Fruit fly (Drosophila melanogaster) whole organism, wandering third instar larva: ENCODE results near the gene Wdr59.

Experiments used
- Abd-B ChIP-seq: fragments of >200 bp; optimal IDR thresholded peaks from 2 replicates; lab custom pipeline; 2017; ENCODE audit warnings: missing biosample characterization, missing genetic modification characterization
- CG32264 ChIP-seq: fragments of 200-800 bp; sonication (Bioruptor generic); optimal IDR thresholded peaks from 2 replicates; lab custom pipeline; 2016; ENCODE audit warnings: missing biosample characterization, missing genetic modification characterization
- CG9705 ChIP-seq: fragments of 200-800 bp; sonication (Bioruptor generic); optimal IDR thresholded peaks from 2 replicates; lab custom pipeline; 2018; ENCODE audit warnings: missing biosample characterization, mild to moderate bottlenecking, missing genetic modification characterization
- CrebA ChIP-seq: fragments of 200-800 bp; sonication (Bioruptor generic); optimal IDR thresholded peaks from 2 replicates; lab custom pipeline; 2016; ENCODE audit warnings: missing biosample characterization, mild to moderate bottlenecking, missing genetic modification characterization, borderline replicate concordance
- Dfd ChIP-seq: fragments of >200 bp; optimal IDR thresholded peaks from 2 replicates; lab custom pipeline; 2017; ENCODE audit warnings: missing biosample characterization, missing genetic modification characterization
- Dif ChIP-seq: fragments of 200-275, 200-300 bp; sonication (Bioruptor generic); optimal IDR thresholded peaks from 2 replicates; lab custom pipeline; 2018; ENCODE audit warnings: missing biosample characterization, missing genetic modification characterization; ENCODE audit not compliant: partially characterized antibody
- HLH106 ChIP-seq: fragments of 200-800 bp; optimal IDR thresholded peaks from 3 replicates; lab custom pipeline; 2019; ENCODE audit warnings: missing biosample characterization, mild to moderate bottlenecking, missing genetic modification characterization, moderate library complexity
- Hnf4 ChIP-seq: fragments of 200-800 bp; sonication (Bioruptor generic); optimal IDR thresholded peaks from 2 replicates; lab custom pipeline; 2016; ENCODE audit warnings: missing biosample characterization, mild to moderate bottlenecking, missing genetic modification characterization
- Hr78 ChIP-seq: fragments of >200 bp; optimal IDR thresholded peaks from 2 replicates; lab custom pipeline; 2017; ENCODE audit warnings: missing biosample characterization, missing genetic modification characterization
- Hr83 ChIP-seq: fragments of 200-300 bp; sonication (Bioruptor generic); optimal IDR thresholded peaks from 2 replicates; lab custom pipeline; 2016; ENCODE audit warnings: missing biosample characterization, mild to moderate bottlenecking, missing genetic modification characterization, moderate library complexity; ENCODE audit not compliant: poor library complexity, severe bottlenecking
- Jra ChIP-seq: sonication (Bioruptor generic); optimal IDR thresholded peaks from 2 replicates; lab custom pipeline; 2016; ENCODE audit warnings: missing biosample characterization, missing genetic modification characterization
- Mio ChIP-seq: sonication (Bioruptor generic); optimal IDR thresholded peaks from 2 replicates; lab custom pipeline; 2016; ENCODE audit warnings: missing biosample characterization, missing genetic modification characterization
- Myc ChIP-seq: fragments of >200 bp; optimal IDR thresholded peaks from 2 replicates; lab custom pipeline; 2017
- N ChIP-seq: fragments of >200 bp; optimal IDR thresholded peaks from 2 replicates; lab custom pipeline; 2018; ENCODE audit warnings: missing biosample characterization, missing external identifiers, missing genetic modification characterization
- OdsH ChIP-seq: fragments of 200-800 bp; sonication (Bioruptor generic); optimal IDR thresholded peaks from 2 replicates; lab custom pipeline; 2016; ENCODE audit warnings: missing biosample characterization, mild to moderate bottlenecking, missing genetic modification characterization
- Rel ChIP-seq, 2 experiments: fragments of 200-800 bp; sonication (Bioruptor generic) in 1 of 2; optimal IDR thresholded peaks; 2 replicates in 1 of 2; 3 replicates in 1 of 2; lab custom pipeline; 2016 to 2019; ENCODE audit warnings: mild to moderate bottlenecking in 2 of 2, missing biosample characterization in 2 of 2, missing genetic modification characterization in 2 of 2, moderate library complexity in 1 of 2
- Sp1 ChIP-seq: fragments of 200-800 bp; sonication (Bioruptor generic); optimal IDR thresholded peaks from 3 replicates; lab custom pipeline; 2019; ENCODE audit warnings: missing biosample characterization, mild to moderate bottlenecking, missing genetic modification characterization, moderate library complexity
- Vsx2 ChIP-seq: fragments of 200-300, 225-300 bp; sonication (Bioruptor generic); optimal IDR thresholded peaks from 2 replicates; lab custom pipeline; 2018; ENCODE audit warnings: missing biosample characterization, missing genetic modification characterization; ENCODE audit not compliant: partially characterized antibody
- br ChIP-seq: fragments of 200-800 bp; sonication (Bioruptor generic); optimal IDR thresholded peaks from 2 replicates; lab custom pipeline; 2016; ENCODE audit warnings: missing biosample characterization, missing genetic modification characterization
- brk ChIP-seq: fragments of 200-800 bp; sonication (Bioruptor generic); optimal IDR thresholded peaks from 2 replicates; lab custom pipeline; 2016; ENCODE audit warnings: missing biosample characterization, mild to moderate bottlenecking, missing genetic modification characterization
- dl ChIP-seq, 2 experiments: fragments of 175-275, 200-275 bp in 1 of 2; fragments of 200-275 bp in 1 of 2; sonication (Bioruptor generic); optimal IDR thresholded peaks; lab custom pipeline; 2018; ENCODE audit warnings: mild to moderate bottlenecking in 2 of 2, missing biosample characterization in 2 of 2, missing genetic modification characterization in 2 of 2, moderate library complexity in 2 of 2; ENCODE audit not compliant: partially characterized antibody in 2 of 2, insufficient read depth in 1 of 2
- dmrt93B ChIP-seq: fragments of 200-800 bp; sonication (Bioruptor generic); optimal IDR thresholded peaks from 2 replicates; lab custom pipeline; 2018; ENCODE audit warnings: missing biosample characterization, mild to moderate bottlenecking, missing genetic modification characterization
- ey ChIP-seq: fragments of 200-800 bp; sonication (Bioruptor generic); optimal IDR thresholded peaks from 2 replicates; lab custom pipeline; 2016; ENCODE audit warnings: missing biosample characterization, missing genetic modification characterization
- h ChIP-seq: fragments of 200-800 bp; sonication (Bioruptor generic); optimal IDR thresholded peaks from 3 replicates; lab custom pipeline; 2016; ENCODE audit warnings: missing biosample characterization, mild to moderate bottlenecking, missing genetic modification characterization
- lola ChIP-seq: fragments of >200 bp; optimal IDR thresholded peaks from 2 replicates; lab custom pipeline; 2017; ENCODE audit warnings: missing biosample characterization, missing genetic modification characterization
- pan ChIP-seq: fragments of >200 bp; optimal IDR thresholded peaks from 2 replicates; lab custom pipeline; 2017
- psq ChIP-seq: fragments of 200-800 bp; sonication (Bioruptor generic); optimal IDR thresholded peaks from 3 replicates; lab custom pipeline; 2017; ENCODE audit warnings: missing biosample characterization, mild to moderate bottlenecking, missing genetic modification characterization, moderate library complexity
- rgr ChIP-seq: fragments of 200-800 bp; sonication (Bioruptor generic); optimal IDR thresholded peaks from 3 replicates; lab custom pipeline; 2016; ENCODE audit warnings: missing biosample characterization, mild to moderate bottlenecking, missing genetic modification characterization
- sage ChIP-seq: fragments of 200-800 bp; sonication (Bioruptor generic); optimal IDR thresholded peaks from 2 replicates; lab custom pipeline; 2016; ENCODE audit warnings: missing biosample characterization, mild to moderate bottlenecking, missing genetic modification characterization
- sv ChIP-seq: fragments of 200-800 bp; sonication (Bioruptor generic); optimal IDR thresholded peaks from 3 replicates; lab custom pipeline; 2016; ENCODE audit warnings: missing biosample characterization, missing genetic modification characterization
- tai ChIP-seq: sonication (Bioruptor generic); optimal IDR thresholded peaks from 2 replicates; lab custom pipeline; 2016; ENCODE audit warnings: missing biosample characterization, missing genetic modification characterization
- usp ChIP-seq: fragments of >200 bp; optimal IDR thresholded peaks from 2 replicates; lab custom pipeline; 2017; ENCODE audit warnings: missing biosample characterization, missing genetic modification characterization
- woc ChIP-seq: sonication (Bioruptor generic); optimal IDR thresholded peaks from 2 replicates; lab custom pipeline; 2016; ENCODE audit warnings: missing biosample characterization, mild to moderate bottlenecking, missing genetic modification characterization

Gene Wdr59

DNA sequence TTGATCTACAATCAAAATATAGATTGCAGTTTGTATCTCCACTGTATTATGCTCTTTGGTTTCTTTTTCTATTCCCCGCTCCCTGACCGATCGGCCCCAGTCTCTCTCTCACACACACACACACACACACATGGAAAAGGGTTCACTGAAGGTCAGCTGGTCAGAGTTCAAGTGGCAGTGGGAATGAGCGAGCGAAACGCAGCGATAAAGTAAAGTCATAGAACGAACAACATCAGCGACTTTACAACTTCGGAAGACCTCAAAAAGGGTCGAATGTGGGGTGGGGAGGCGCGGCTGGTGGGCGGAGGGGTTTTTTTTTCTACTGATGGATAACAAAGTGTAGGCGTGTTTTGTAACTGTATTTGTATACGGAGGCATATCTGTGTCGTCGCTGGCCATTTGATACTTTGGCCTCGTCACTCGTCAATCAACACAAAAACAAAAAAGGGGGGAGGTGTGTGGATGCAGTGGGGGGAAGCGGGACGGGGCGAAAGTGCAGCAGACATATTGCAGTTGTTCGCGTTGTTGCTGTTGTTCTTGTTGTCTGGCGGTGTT, 33.1 kb upstream of the Wdr59 start:
- no peak for TF ChIP-seq N (GFP tag; lab: Kevin White, UChicago)
- TF ChIP-seq Hr83 (GFP tag; lab: Kevin White, UChicago): no peak
- TF ChIP-seq Vsx2 (GFP tag; lab: Kevin White, UChicago): no peak
- TF ChIP-seq usp (GFP tag; lab: Kevin White, UChicago): no peak
- TF ChIP-seq Mio: no peak
- peak; percentile 11 for TF ChIP-seq sv
- no peak for TF ChIP-seq psq
- no peak for TF ChIP-seq CG9705 (GFP tag; lab: Kevin White, UChicago)
- peak; percentile 28 for TF ChIP-seq rgr (GFP tag; lab: Kevin White, UChicago)
- peak; percentile 52 for TF ChIP-seq ey (GFP tag; lab: Kevin White, UChicago)
- no peak for TF ChIP-seq dmrt93B (GFP tag; lab: Kevin White, UChicago)
- peak; percentile 32 for TF ChIP-seq Dfd (GFP tag; lab: Kevin White, UChicago)
- TF ChIP-seq br (GFP tag; lab: Kevin White, UChicago): no peak
- no peak for TF ChIP-seq brk (GFP tag; lab: Kevin White, UChicago)
- no peak for TF ChIP-seq sage
- no peak for TF ChIP-seq lola
- TF ChIP-seq woc (GFP tag; lab: Kevin White, UChicago): no peak
- TF ChIP-seq Hr78: no peak
- no peak for TF ChIP-seq h (GFP tag; lab: Kevin White, UChicago)
- TF ChIP-seq HLH106: no peak
- TF ChIP-seq pan (lab: Kevin White, UChicago): no peak
- TF ChIP-seq Myc: no peak
- TF ChIP-seq, all 38 proteins: peak for 4

DNA sequence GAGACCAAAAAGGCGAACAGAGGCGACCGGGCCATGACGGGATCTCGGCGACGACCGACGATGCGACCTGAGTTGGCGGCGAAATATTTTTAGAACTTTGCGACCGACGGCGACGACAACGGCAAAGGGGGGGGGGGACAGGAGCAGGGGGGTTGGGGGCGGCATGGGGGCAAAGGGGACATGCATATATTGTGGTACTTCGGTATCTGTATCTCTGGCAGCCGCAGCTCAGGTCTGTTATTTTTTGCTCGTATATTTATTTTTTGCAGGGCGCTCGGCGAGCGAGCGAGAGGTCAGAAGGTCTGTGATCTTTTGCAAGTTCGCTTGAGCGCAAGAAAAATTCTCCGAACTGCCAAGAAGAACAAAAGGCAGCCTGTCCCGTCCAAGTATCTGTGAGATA, 32.0 kb upstream of the Wdr59 start:
- no peak for TF ChIP-seq psq
- no peak for TF ChIP-seq Rel (GFP tag; optimal IDR thresholded peaks at IDR 0.05; lab: Kevin White, UChicago)
- TF ChIP-seq Rel (tag; optimal IDR thresholded peaks at IDR 0.05; lab: Kevin White, UChicago): no peak
- no peak for TF ChIP-seq Abd-B (GFP tag; lab: Kevin White, UChicago)
- TF ChIP-seq Mio: no peak
- TF ChIP-seq Hnf4 (GFP tag; lab: Kevin White, UChicago): no peak
- TF ChIP-seq br (GFP tag; lab: Kevin White, UChicago): no peak
- TF ChIP-seq pan (lab: Kevin White, UChicago): no peak
- no peak for TF ChIP-seq dmrt93B (GFP tag; lab: Kevin White, UChicago)
- no peak for TF ChIP-seq CG9705 (GFP tag; lab: Kevin White, UChicago)
- TF ChIP-seq Sp1 (GFP tag; lab: Kevin White, UChicago): no peak
- TF ChIP-seq tai (GFP tag; lab: Kevin White, UChicago): no peak
- TF ChIP-seq woc (GFP tag; lab: Kevin White, UChicago): no peak
- no peak for TF ChIP-seq HLH106
- no peak for TF ChIP-seq N (GFP tag; lab: Kevin White, UChicago)
- no peak for TF ChIP-seq OdsH
- TF ChIP-seq Jra (GFP tag; lab: Kevin White, UChicago): no peak

dm6 chr2L:11061155-11061554, 30.1 kb upstream of the Wdr59 start:
- TF ChIP-seq h (GFP tag; lab: Kevin White, UChicago) (peak; percentile 38), sage (no peak), CrebA (GFP tag; lab: Kevin White, UChicago) (peak; percentile 54), Rel (GFP tag; optimal IDR thresholded peaks at IDR 0.05; lab: Kevin White, UChicago) (no peak), Rel (tag; optimal IDR thresholded peaks at IDR 0.05; lab: Kevin White, UChicago) (peak; percentile 26), Hnf4 (GFP tag; lab: Kevin White, UChicago) (peak; percentile 49), Dif (peak; percentile 63), dl (GFP tag; optimal IDR thresholded peaks at IDR 0.05; lab: Kevin White, UChicago; ENCODE audit: insufficient read depth in 1 of 2, partially characterized antibody in 2 of 2) (no peak), CG32264 (no peak), Vsx2 (GFP tag; lab: Kevin White, UChicago) (no peak), Hr83 (GFP tag; lab: Kevin White, UChicago) (peak; percentile 44), Jra (GFP tag; lab: Kevin White, UChicago) (peak; percentile 10), CG9705 (GFP tag; lab: Kevin White, UChicago) (no peak)
